1 fruit fly cellular context compared by ENCODE assay signal in genomic region chr3L:11656189-11656588, dm6.
A peak's percentile ranks its signal among the peaks of the same experiment; 100 is the strongest.
TF ChIP-seq lines count a peak whose summit lies in the region.

No protein-coding gene starts in this region.

TF ChIP-seq in whole organism, prepupa, 60 proteins besides CTCF, POLR2A, EP300 and RAD21 (continued from another document):
- TF ChIP-seq CG32006 (GFP tag; optimal IDR thresholded peaks at IDR 0.05; lab: Kevin White, UChicago), result peak; percentile 82
- peak; percentile 67 for TF ChIP-seq pdm3 (GFP tag; optimal IDR thresholded peaks at IDR 0.05; lab: Kevin White, UChicago)
- peak; percentile 89 for TF ChIP-seq CG6163 (GFP tag; IDR thresholded peaks at IDR 0.05; lab: Robert Waterston, UW)
- TF ChIP-seq Ets21C (GFP tag; optimal IDR thresholded peaks at IDR 0.05; lab: Kevin White, UChicago), result no peak
- TF ChIP-seq salr (GFP tag; optimal IDR thresholded peaks at IDR 0.05; lab: Kevin White, UChicago), result peak in 1 of 2 experiments; percentile 25
- TF ChIP-seq CG6792 (GFP tag; optimal IDR thresholded peaks at IDR 0.05; lab: Kevin White, UChicago), result peak; percentile 44
- TF ChIP-seq svp (GFP tag; lab: Kevin White, UChicago), result peak; percentile 35
- TF ChIP-seq acj6 (GFP tag; optimal IDR thresholded peaks at IDR 0.05; lab: Kevin White, UChicago), result peak; percentile 39
- TF ChIP-seq Sox15 (GFP tag; optimal IDR thresholded peaks at IDR 0.05; lab: Kevin White, UChicago), result no peak
- TF ChIP-seq CG10631 (GFP tag; optimal IDR thresholded peaks at IDR 0.05; lab: Kevin White, UChicago), result peak; percentile 40
- peak; percentile 63 for TF ChIP-seq CG6276 (GFP tag; optimal IDR thresholded peaks at IDR 0.05; lab: Kevin White, UChicago)
- TF ChIP-seq Gug (GFP tag; IDR thresholded peaks at IDR 0.05; lab: Robert Waterston, UW), result peak; percentile 76; the same call in 1 of the 2 replicates
- no peak for TF ChIP-seq CG8319 (GFP tag; optimal IDR thresholded peaks at IDR 0.05; lab: Kevin White, UChicago)
- no peak for TF ChIP-seq Eip75B (GFP tag; optimal IDR thresholded peaks at IDR 0.05; lab: Kevin White, UChicago)
- TF ChIP-seq fd59A (GFP tag; optimal IDR thresholded peaks at IDR 0.05; lab: Kevin White, UChicago), result peak; percentile 40
- TF ChIP-seq Sox14 (GFP tag; optimal IDR thresholded peaks at IDR 0.05; lab: Kevin White, UChicago), result peak; percentile 63
- TF ChIP-seq ss (GFP tag; optimal IDR thresholded peaks at IDR 0.05; lab: Kevin White, UChicago), result no peak
- peak; percentile 3 for TF ChIP-seq cyc (GFP tag; optimal IDR thresholded peaks at IDR 0.05; lab: Kevin White, UChicago)
- no peak for TF ChIP-seq CG9139 (GFP tag; optimal IDR thresholded peaks at IDR 0.05; lab: Kevin White, UChicago)
- TF ChIP-seq CG7368 (GFP tag; optimal IDR thresholded peaks at IDR 0.05; lab: Kevin White, UChicago), result peak; percentile 21
- TF ChIP-seq esn (GFP tag; optimal IDR thresholded peaks at IDR 0.05; lab: Kevin White, UChicago), result no peak
- no peak for TF ChIP-seq dsx (GFP tag; optimal IDR thresholded peaks at IDR 0.05; lab: Kevin White, UChicago; ENCODE audit: poor library complexity, severe bottlenecking)
- peak; percentile 64 for TF ChIP-seq Eip78C (GFP tag; lab: Kevin White, UChicago)
- peak; percentile 6 for TF ChIP-seq Hr38 (GFP tag; optimal IDR thresholded peaks at IDR 0.05; lab: Kevin White, UChicago)
- TF ChIP-seq eg (GFP tag; IDR thresholded peaks at IDR 0.05; lab: Robert Waterston, UW), result peak; percentile 86
- TF ChIP-seq lz (GFP tag; optimal IDR thresholded peaks at IDR 0.05; lab: Kevin White, UChicago), result no peak
